Worm (Caenorhabditis elegans): ENCODE measurements around the gene pdhk-2.

pdhk-2 gene

DNA sequence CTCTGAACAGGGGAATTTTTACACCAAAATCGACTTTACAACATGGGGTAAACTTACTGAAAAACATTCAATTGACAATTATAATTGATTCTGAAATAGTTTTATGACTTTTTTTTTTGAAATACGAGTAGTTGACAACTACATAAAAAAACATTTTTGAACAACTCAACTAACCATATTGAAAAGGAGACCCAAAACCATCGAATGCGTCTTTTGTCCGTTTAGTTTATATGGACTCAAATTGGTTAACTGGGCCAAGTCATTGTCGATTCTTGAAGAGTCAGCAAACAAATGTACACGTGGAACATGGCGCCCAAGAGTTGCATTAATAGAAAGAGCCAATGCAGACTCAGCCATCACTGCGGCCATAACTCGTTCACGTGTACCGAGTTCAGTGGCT is 25.3 kb upstream of the pdhk-2 start:
- TF ChIP-seq hlh-8 (tag; optimal IDR thresholded peaks at IDR 0.05) = no peak
- no peak for TF ChIP-seq ceh-31 (tag; optimal IDR thresholded peaks at IDR 0.05)
- TF ChIP-seq pros-1 (tag; optimal IDR thresholded peaks at IDR 0.05) = no peak
- TF ChIP-seq syd-9 (tag; optimal IDR thresholded peaks at IDR 0.05) = no peak

DNA sequence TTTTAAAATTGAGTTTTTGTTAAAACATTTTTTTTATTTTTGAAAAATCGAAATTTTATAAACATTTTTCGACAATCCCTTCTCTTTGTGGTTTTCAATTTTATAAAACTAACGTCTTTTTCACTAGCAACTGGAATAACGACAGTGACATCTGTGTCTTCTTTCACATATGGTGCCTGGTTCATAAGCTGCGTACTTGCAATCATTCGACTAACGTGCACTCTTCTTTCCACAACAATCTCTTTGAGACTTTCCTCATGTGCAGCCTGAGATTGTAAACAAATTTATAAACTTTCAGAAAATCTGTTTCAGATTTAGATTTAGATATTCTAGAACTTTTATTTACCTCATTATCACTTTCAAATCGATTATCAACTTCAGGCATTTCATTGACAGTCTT is 23.8 kb upstream of the pdhk-2 start:
- TF ChIP-seq hlh-8 (tag; optimal IDR thresholded peaks at IDR 0.05) (peak; percentile 71), elt-4 (tag; optimal IDR thresholded peaks at IDR 0.05) (no peak), C38D4.7 (GFP tag; optimal IDR thresholded peaks at IDR 0.05) (no peak), mec-3 (tag; optimal IDR thresholded peaks at IDR 0.05; ENCODE audit: borderline replicate concordance) (no peak), fax-1 (tag; optimal IDR thresholded peaks at IDR 0.05) (no peak), unc-55 (GFP tag; optimal IDR thresholded peaks at IDR 0.05) (no peak)

- TF ChIP-seq sox-4 (tag; optimal IDR thresholded peaks at IDR 0.05) (no peak), pag-3 (tag; optimal IDR thresholded peaks at IDR 0.05; ENCODE audit: borderline replicate concordance) (no peak), ceh-30 (tag; optimal IDR thresholded peaks at IDR 0.05) (no peak), pha-2 (tag; optimal IDR thresholded peaks at IDR 0.05) (no peak), unc-55 (GFP tag; optimal IDR thresholded peaks at IDR 0.05) (no peak), elt-2 (tag; optimal IDR thresholded peaks at IDR 0.05) (no peak), C08G9.2 (tag; optimal IDR thresholded peaks at IDR 0.05) (no peak), nhr-232 (tag; optimal IDR thresholded peaks at IDR 0.05) (no peak), F13H6.1 (tag; optimal IDR thresholded peaks at IDR 0.05) (no peak), ets-4 (tag; optimal IDR thresholded peaks at IDR 0.05) (no peak), unc-42 (tag; optimal IDR thresholded peaks at IDR 0.05) (no peak), tbx-2 (tag; optimal IDR thresholded peaks at IDR 0.05) (no peak), unc-86 (tag; optimal IDR thresholded peaks at IDR 0.05) (no peak), npax-4 (tag; optimal IDR thresholded peaks at IDR 0.05) (no peak), sox-2 (GFP tag; IDR thresholded peaks at IDR 0.05) (no peak), gmeb-2 (tag; optimal IDR thresholded peaks at IDR 0.05) (no peak)
Measured at ce11 chrIII:8763111-8763510, 21.9 kb upstream of the pdhk-2 start.

ce11 chrIII:8762016-8762415 is 20.8 kb upstream of the pdhk-2 start:
- no peak for TF ChIP-seq nfya-1 (tag; optimal IDR thresholded peaks at IDR 0.05)
- TF ChIP-seq lim-6 (tag; optimal IDR thresholded peaks at IDR 0.05) = no peak
- no peak for TF ChIP-seq hlh-30 (tag; optimal IDR thresholded peaks at IDR 0.05; ENCODE audit: insufficient read depth)
- no peak for TF ChIP-seq unc-86 (tag; optimal IDR thresholded peaks at IDR 0.05)
- TF ChIP-seq ceh-22 (tag; optimal IDR thresholded peaks at IDR 0.05) = no peak
- no peak for TF ChIP-seq ttx-3 (tag; optimal IDR thresholded peaks at IDR 0.05)
- no peak for TF ChIP-seq pha-4 (tag; optimal IDR thresholded peaks at IDR 0.05)
- no peak for TF ChIP-seq T23F11.4 (GFP tag; optimal IDR thresholded peaks at IDR 0.05)
- TF ChIP-seq zip-5 (tag; optimal IDR thresholded peaks at IDR 0.05) = no peak
- TF ChIP-seq ceh-45 (GFP tag; IDR thresholded peaks at IDR 0.05) = no peak
- TF ChIP-seq nhr-11 (tag; optimal IDR thresholded peaks at IDR 0.05) = no peak
- no peak for TF ChIP-seq C38D4.7 (GFP tag; optimal IDR thresholded peaks at IDR 0.05)
- TF ChIP-seq ceh-24 (tag; optimal IDR thresholded peaks at IDR 0.05) = no peak
- no peak for TF ChIP-seq Y22D7AL.16 (tag; optimal IDR thresholded peaks at IDR 0.05)
- no peak for TF ChIP-seq ceh-30 (tag; optimal IDR thresholded peaks at IDR 0.05)
- no peak for TF ChIP-seq K02D7.2 (tag; optimal IDR thresholded peaks at IDR 0.05)
- TF ChIP-seq ceh-48 (tag; optimal IDR thresholded peaks at IDR 0.05) = no peak
- no peak for TF ChIP-seq unc-55 (GFP tag; optimal IDR thresholded peaks at IDR 0.05)
- TF ChIP-seq hlh-15 (tag; optimal IDR thresholded peaks at IDR 0.05) = no peak
- no peak for TF ChIP-seq fkh-10 (GFP tag; optimal IDR thresholded peaks at IDR 0.05)

All from whole organism, late embryonic.